Worm (Caenorhabditis elegans) whole organism, L2 larva: ENCODE measurements around the gene egl-5.

Experiments
- C34F6.9 ChIP-seq: fragments of 150-350 bp; optimal IDR thresholded peaks from 2 replicates; lab custom pipeline; 2014; ENCODE audit warnings: missing biosample characterization, missing genetic modification characterization
- F13H6.1 ChIP-seq: sonication (generic microtip); optimal IDR thresholded peaks from 2 replicates; lab custom pipeline; 2016; ENCODE audit warnings: missing genetic modification characterization, missing compliant biosample characterization
- Y55F3AM.14 ChIP-seq: fragments of 200-800 bp; sonication (Bioruptor generic); optimal IDR thresholded peaks from 2 replicates; lab custom pipeline; 2018; ENCODE audit warnings: mild to moderate bottlenecking, missing genetic modification characterization, missing compliant biosample characterization
- ZK546.5 ChIP-seq: sonication (generic microtip); optimal IDR thresholded peaks from 2 replicates; lab custom pipeline; 2017; ENCODE audit warnings: missing biosample characterization, missing genetic modification characterization
- aly-2 ChIP-seq: fragments of 150-350 bp; optimal IDR thresholded peaks from 2 replicates; lab custom pipeline; 2014; ENCODE audit warnings: missing biosample characterization, missing genetic modification characterization
- blmp-1 ChIP-seq: sonication (generic microtip); optimal IDR thresholded peaks from 2 replicates; lab custom pipeline; 2017; ENCODE audit warnings: missing genetic modification characterization, mild to moderate bottlenecking, missing compliant biosample characterization, antibody characterized with exemption, moderate library complexity; ENCODE audit not compliant: insufficient read depth
- ceh-16 ChIP-seq: fragments of 150-350 bp; optimal IDR thresholded peaks from 2 replicates; lab custom pipeline; 2014; ENCODE audit warnings: missing biosample characterization, missing genetic modification characterization
- crh-2 ChIP-seq: sonication (generic microtip); optimal IDR thresholded peaks from 2 replicates; lab custom pipeline; 2017; ENCODE audit warnings: missing biosample characterization, missing genetic modification characterization
- dmd-4 ChIP-seq: sonication (generic microtip); optimal IDR thresholded peaks from 2 replicates; lab custom pipeline; 2017; ENCODE audit warnings: missing biosample characterization, missing genetic modification characterization
- egl-27 ChIP-seq: sonication (generic microtip); optimal IDR thresholded peaks from 3 replicates; lab custom pipeline; 2017; ENCODE audit warnings: missing biosample characterization, missing genetic modification reagents, missing genetic modification characterization
- elt-3 ChIP-seq: sonication (generic microtip); optimal IDR thresholded peaks from 2 replicates; lab custom pipeline; 2017; ENCODE audit warnings: missing biosample characterization, missing genetic modification characterization
- fos-1 ChIP-seq: fragments of 150-350 bp; optimal IDR thresholded peaks from 2 replicates; lab custom pipeline; 2014; ENCODE audit warnings: missing biosample characterization, missing genetic modification characterization
- lin-11 ChIP-seq: fragments of 150-350 bp; sonication (generic microtip); optimal IDR thresholded peaks from 2 replicates; lab custom pipeline; 2014; ENCODE audit warnings: missing biosample characterization, missing genetic modification characterization, inconsistent platforms, mixed read lengths
- lin-39 ChIP-seq: fragments of 150-350 bp; optimal IDR thresholded peaks from 2 replicates; lab custom pipeline; 2014; ENCODE audit warnings: missing biosample characterization, missing genetic modification reagents, missing genetic modification characterization
- lsy-2 ChIP-seq, 2 experiments: fragments of 150-350 bp in 1 of 2; sonication (generic microtip) in 1 of 2; optimal IDR thresholded peaks; 2 replicates each; lab custom pipeline; 2014 to 2017; ENCODE audit warnings: missing biosample characterization in 2 of 2, missing genetic modification characterization in 2 of 2
- mab-5 ChIP-seq: fragments of 150-350 bp; optimal IDR thresholded peaks from 2 replicates; lab custom pipeline; 2014; ENCODE audit warnings: missing biosample characterization, missing genetic modification characterization
- mbf-1 ChIP-seq: sonication (generic microtip); optimal IDR thresholded peaks from 2 replicates; lab custom pipeline; 2017; ENCODE audit warnings: missing biosample characterization, missing genetic modification characterization
- mdl-1 ChIP-seq, 2 experiments: fragments of 150-350 bp in 1 of 2; sonication (generic microtip) in 1 of 2; optimal IDR thresholded peaks; 2 replicates each; lab custom pipeline; 2017; ENCODE audit warnings: missing biosample characterization in 2 of 2, missing genetic modification characterization in 2 of 2
- nhr-11 ChIP-seq: fragments of 150-350 bp; optimal IDR thresholded peaks from 2 replicates; lab custom pipeline; 2014; ENCODE audit warnings: missing biosample characterization, missing genetic modification characterization
- nhr-12 ChIP-seq: fragments of 150-350 bp; optimal IDR thresholded peaks from 2 replicates; lab custom pipeline; 2014; ENCODE audit warnings: missing biosample characterization, missing genetic modification characterization
- nhr-129 ChIP-seq: fragments of 150-350 bp; optimal IDR thresholded peaks from 2 replicates; lab custom pipeline; 2014; ENCODE audit warnings: missing biosample characterization, missing genetic modification characterization
- nhr-23 ChIP-seq: fragments of 150-350 bp; optimal IDR thresholded peaks from 2 replicates; lab custom pipeline; 2014; ENCODE audit warnings: missing biosample characterization, missing genetic modification reagents, missing genetic modification characterization
- nhr-237 ChIP-seq: fragments of 150-350 bp; optimal IDR thresholded peaks from 2 replicates; lab custom pipeline; 2014; ENCODE audit warnings: missing biosample characterization, missing genetic modification characterization
- nhr-25 ChIP-seq: fragments of 150-350 bp; sonication (generic microtip); optimal IDR thresholded peaks from 3 replicates; lab custom pipeline; 2014; ENCODE audit warnings: missing biosample characterization, missing genetic modification characterization
- nhr-6 ChIP-seq: fragments of 150-350 bp; optimal IDR thresholded peaks from 2 replicates; lab custom pipeline; 2014; ENCODE audit warnings: missing biosample characterization, missing genetic modification characterization
- nhr-77 ChIP-seq: fragments of 150-350 bp; optimal IDR thresholded peaks from 2 replicates; lab custom pipeline; 2014; ENCODE audit warnings: missing biosample characterization, missing genetic modification characterization
- peb-1 ChIP-seq: fragments of 150-350 bp; optimal IDR thresholded peaks from 2 replicates; lab custom pipeline; 2014; ENCODE audit warnings: missing biosample characterization, missing genetic modification characterization
- sem-4 ChIP-seq: fragments of 150-350 bp; optimal IDR thresholded peaks from 2 replicates; lab custom pipeline; 2014; ENCODE audit warnings: missing biosample characterization, missing genetic modification reagents, missing genetic modification characterization
- sma-9 ChIP-seq, 2 experiments: fragments of 150-350 bp in 1 of 2; sonication (generic microtip) in 1 of 2; optimal IDR thresholded peaks; 2 replicates each; lab custom pipeline; 2014 to 2016; ENCODE audit warnings: missing genetic modification characterization in 2 of 2, mild to moderate bottlenecking in 1 of 2, missing biosample characterization in 1 of 2, missing compliant biosample characterization in 1 of 2, missing genetic modification reagents in 1 of 2, moderate library complexity in 1 of 2
- snpc-4 ChIP-seq: fragments of 150-350 bp; optimal IDR thresholded peaks from 2 replicates; lab custom pipeline; 2014; ENCODE audit warnings: missing biosample characterization, missing genetic modification characterization
- unc-55 ChIP-seq: fragments of 150-350 bp; sonication (generic microtip); optimal IDR thresholded peaks from 3 replicates; lab custom pipeline; 2014; ENCODE audit warnings: missing biosample characterization, missing genetic modification reagents, missing genetic modification characterization
- zag-1 ChIP-seq: fragments of 150-350 bp; optimal IDR thresholded peaks from 2 replicates; lab custom pipeline; 2014; ENCODE audit warnings: missing biosample characterization, missing genetic modification characterization
- ztf-1 ChIP-seq: fragments of 200-800 bp; sonication (Bioruptor generic); conservative IDR thresholded peaks from 2 replicates; pipeline ENCODE4 v1.3.6; 2022; ENCODE audit warnings: missing genetic modification characterization, missing compliant biosample characterization
- ztf-11 ChIP-seq: sonication (generic microtip); optimal IDR thresholded peaks from 2 replicates; lab custom pipeline; 2017; ENCODE audit warnings: missing biosample characterization, missing genetic modification characterization

egl-5 gene

DNA sequence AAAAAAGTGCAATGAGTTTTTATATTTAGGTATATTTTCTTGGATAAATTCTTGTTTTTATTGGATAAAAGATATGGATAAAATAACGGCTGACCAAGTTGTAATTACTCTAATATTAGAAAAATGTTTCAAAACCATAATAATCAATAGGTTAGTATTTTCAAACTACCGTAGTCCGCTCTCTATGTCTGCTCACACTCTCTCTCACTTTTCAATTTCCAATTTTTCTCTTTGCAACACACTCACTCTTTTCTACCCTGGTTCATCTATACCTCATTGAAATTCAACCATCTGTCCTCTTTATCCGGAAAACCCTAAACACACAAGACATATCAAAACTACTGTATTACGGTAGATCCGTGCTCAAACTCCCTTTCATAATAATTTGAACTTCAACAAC, 34.9 kb upstream of the egl-5 start:
- TF ChIP-seq lsy-2 (tag; optimal IDR thresholded peaks at IDR 0.05; lab: Kevin White, UChicago) (peak in 1 of 2 experiments; percentile 62), Y55F3AM.14 (GFP tag; lab: Kevin White, UChicago) (no peak)

DNA sequence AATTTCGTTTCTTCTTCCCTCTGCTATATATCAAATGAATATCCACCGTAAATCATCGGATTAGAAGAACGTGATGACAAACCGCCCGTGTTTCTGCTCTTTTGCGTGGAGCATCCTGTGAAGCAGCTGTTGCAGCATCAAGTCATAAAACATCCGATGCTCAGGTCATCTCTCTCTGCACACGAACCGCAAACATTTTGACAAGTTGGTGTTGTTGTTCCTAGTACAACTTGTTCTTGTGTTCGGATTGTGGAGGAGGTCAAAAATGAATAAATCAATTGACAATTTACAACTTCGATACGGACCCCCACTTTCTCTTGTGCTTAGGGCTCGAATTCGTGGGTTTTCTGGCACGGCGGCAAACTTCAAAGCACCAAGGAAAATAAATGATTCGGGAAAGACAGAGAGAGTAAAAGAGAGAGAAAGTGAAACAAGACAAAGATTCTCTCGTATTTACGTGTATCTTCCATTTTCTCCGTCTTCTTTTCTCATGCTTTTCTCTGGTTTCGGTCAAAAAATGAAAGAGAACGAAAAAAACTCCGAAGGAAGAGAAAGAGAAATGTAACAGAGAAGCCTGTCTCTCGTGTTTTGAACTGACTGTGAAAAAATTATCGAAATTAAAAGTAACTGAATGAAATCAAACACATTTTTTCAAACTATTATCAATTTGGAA, 33.5 kb upstream of the egl-5 start:
- TF ChIP-seq mdl-1 (tag; optimal IDR thresholded peaks at IDR 0.05; lab: Kevin White, UChicago) (no peak), F13H6.1 (tag; lab: Kevin White, UChicago) (peak; percentile 19), unc-55 (GFP tag; lab: Kevin White, UChicago) (peak; percentile 63), fos-1 (tag; lab: Kevin White, UChicago) (no peak), lin-11 (no peak), nhr-129 (tag; lab: Kevin White, UChicago) (peak; percentile 38), nhr-6 (tag; lab: Kevin White, UChicago) (no peak), peb-1 (tag; lab: Kevin White, UChicago) (no peak), lsy-2 (tag; optimal IDR thresholded peaks at IDR 0.05; lab: Kevin White, UChicago) (peak in 1 of 2 experiments; percentile 29), sma-9 (GFP tag; optimal IDR thresholded peaks at IDR 0.05; lab: Kevin White, UChicago) (no peak), sma-9 (tag; optimal IDR thresholded peaks at IDR 0.05; lab: Kevin White, UChicago) (no peak), lin-39 (no peak), mab-5 (peak; percentile 96), nhr-23 (tag; lab: Kevin White, UChicago) (no peak)

DNA sequence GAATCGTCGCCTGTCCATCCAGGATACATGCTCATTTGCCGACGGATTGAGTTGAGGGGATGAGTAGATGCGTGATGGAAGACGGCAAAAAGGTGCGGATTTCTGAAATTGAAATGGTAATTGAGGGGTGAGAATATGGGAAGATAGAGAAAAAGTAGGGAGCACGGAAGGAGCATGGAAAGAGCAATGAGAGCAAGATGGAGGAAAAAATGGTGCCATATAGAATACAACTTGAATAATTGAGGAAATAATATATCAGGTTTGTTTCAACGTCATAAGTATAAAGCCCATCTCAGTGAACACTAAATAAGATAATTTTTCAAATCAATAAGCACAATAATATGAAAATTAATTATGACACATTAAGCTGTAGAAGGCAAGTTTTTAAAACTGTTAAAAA, 30.8 kb upstream of the egl-5 start, which contains the start of gene mab-5:
Gene mab-5 (minus strand): TSS at position 101 of the 400 bp plus-strand sequence.
- TF ChIP-seq C34F6.9 (tag; lab: Kevin White, UChicago) = no peak
- no peak for TF ChIP-seq nhr-6 (tag; lab: Kevin White, UChicago)
- TF ChIP-seq mbf-1 = no peak
- TF ChIP-seq ztf-1 (GFP tag; lab: Robert Waterston, UW) = no peak
- no peak for TF ChIP-seq mdl-1 (tag; optimal IDR thresholded peaks at IDR 0.05; lab: Kevin White, UChicago)
- no peak for TF ChIP-seq aly-2 (tag; lab: Kevin White, UChicago)
- no peak for TF ChIP-seq ceh-16 (tag; lab: Kevin White, UChicago)
- no peak for TF ChIP-seq snpc-4
- no peak for TF ChIP-seq dmd-4 (tag; lab: Kevin White, UChicago)
- TF ChIP-seq ztf-11 (tag; lab: Kevin White, UChicago) = no peak
- no peak for TF ChIP-seq nhr-23 (tag; lab: Kevin White, UChicago)
- no peak for TF ChIP-seq nhr-12
- no peak for TF ChIP-seq F13H6.1 (tag; lab: Kevin White, UChicago)

DNA sequence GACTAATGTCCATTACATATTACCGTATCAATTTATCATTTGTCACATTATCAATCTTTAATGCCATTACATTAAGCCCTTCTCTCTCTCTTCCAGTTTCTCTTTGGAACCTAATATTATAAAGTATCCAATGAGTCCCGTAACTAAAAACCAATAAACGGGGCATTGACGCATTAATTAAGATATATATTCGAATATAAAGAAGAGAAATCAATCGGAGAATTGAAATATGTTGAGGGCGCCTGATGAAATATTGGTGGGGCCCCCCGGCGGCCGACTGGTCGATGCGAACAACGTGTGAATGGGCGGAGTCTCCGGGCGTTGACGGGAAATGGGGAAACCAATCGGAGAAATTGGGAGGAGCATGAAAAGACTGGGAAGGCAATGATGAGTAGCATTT, 30.0 kb upstream of the egl-5 start:
- no peak for TF ChIP-seq ZK546.5 (tag; lab: Kevin White, UChicago)
- TF ChIP-seq C34F6.9 (tag; lab: Kevin White, UChicago) = peak; percentile 6
- peak in 1 of 2 experiments; percentile 68 for TF ChIP-seq lsy-2 (tag; optimal IDR thresholded peaks at IDR 0.05; lab: Kevin White, UChicago)
- no peak for TF ChIP-seq nhr-12
- TF ChIP-seq mab-5 = peak; percentile 98
- no peak for TF ChIP-seq mdl-1 (tag; optimal IDR thresholded peaks at IDR 0.05; lab: Kevin White, UChicago)
- no peak for TF ChIP-seq egl-27 (tag; lab: Kevin White, UChicago)
- no peak for TF ChIP-seq aly-2 (tag; lab: Kevin White, UChicago)
- TF ChIP-seq nhr-237 (tag; lab: Kevin White, UChicago) = no peak
- no peak for TF ChIP-seq nhr-11
- peak; percentile 9 for TF ChIP-seq F13H6.1 (tag; lab: Kevin White, UChicago)
- no peak for TF ChIP-seq crh-2 (tag; lab: Kevin White, UChicago)
- TF ChIP-seq zag-1 (tag; lab: Kevin White, UChicago) = no peak
- TF ChIP-seq fos-1 (tag; lab: Kevin White, UChicago) = no peak
- no peak for TF ChIP-seq blmp-1 (tag; lab: Kevin White, UChicago)
- TF ChIP-seq nhr-77 (tag; lab: Kevin White, UChicago) = no peak
- no peak for TF ChIP-seq elt-3
- peak; percentile 54 for TF ChIP-seq sem-4 (tag; lab: Kevin White, UChicago)
- no peak for TF ChIP-seq lin-11
- TF ChIP-seq ceh-16 (tag; lab: Kevin White, UChicago) = no peak
- no peak for TF ChIP-seq dmd-4 (tag; lab: Kevin White, UChicago)
- TF ChIP-seq nhr-25 = peak; percentile 9
- no peak for TF ChIP-seq lin-39
